Worm (Caenorhabditis elegans) whole organism, L4 larva: ENCODE results near the gene C28C12.1.

Experiments used
- R02D3.7 ChIP-seq: fragments of 150-350 bp; sonication (generic microtip); optimal IDR thresholded peaks from 3 replicates; lab custom pipeline; 2014; ENCODE audit warnings: missing biosample characterization, missing genetic modification characterization
- ama-1 ChIP-seq: fragments of 150-350 bp; optimal IDR thresholded peaks from 2 replicates; lab custom pipeline; 2014; ENCODE audit warnings: inconsistent platforms, mixed read lengths
- hlh-30 ChIP-seq: sonication (generic microtip); optimal IDR thresholded peaks from 2 replicates; lab custom pipeline; 2017; ENCODE audit warnings: antibody characterized with exemption, mild to moderate bottlenecking, missing genetic modification characterization, missing compliant biosample characterization; ENCODE audit not compliant: insufficient read depth
- nhr-11 ChIP-seq: fragments of 150-350 bp; optimal IDR thresholded peaks from 2 replicates; lab custom pipeline; 2014; ENCODE audit warnings: missing biosample characterization, missing genetic modification characterization
- nhr-237 ChIP-seq: sonication (generic microtip); optimal IDR thresholded peaks from 2 replicates; lab custom pipeline; 2017; ENCODE audit warnings: missing biosample characterization, missing genetic modification characterization
- nhr-25 ChIP-seq: sonication (generic microtip); optimal IDR thresholded peaks from 2 replicates; lab custom pipeline; 2017; ENCODE audit warnings: missing genetic modification characterization, mild to moderate bottlenecking, missing compliant biosample characterization, antibody characterized with exemption, moderate library complexity, borderline replicate concordance; ENCODE audit not compliant: insufficient read depth
- sdz-12 ChIP-seq: fragments of 200-800 bp; sonication (Bioruptor generic); optimal IDR thresholded peaks from 2 replicates; lab custom pipeline; 2018; ENCODE audit warnings: mild to moderate bottlenecking, missing genetic modification characterization, missing compliant biosample characterization
- zag-1 ChIP-seq: fragments of 150-350 bp; optimal IDR thresholded peaks from 2 replicates; lab custom pipeline; 2014; ENCODE audit warnings: missing biosample characterization, missing genetic modification characterization
- ztf-11 ChIP-seq: fragments of 150-350 bp; optimal IDR thresholded peaks from 2 replicates; lab custom pipeline; 2014; ENCODE audit warnings: missing biosample characterization, missing genetic modification characterization

ce11 chrIV:8538659-8539173, 37.2 kb downstream of the C28C12.1 start, which contains the start of gene hyl-1:
- TF ChIP-seq zag-1 = no peak
- TF ChIP-seq sdz-12 (GFP tag; lab: Kevin White, UChicago) = no peak
- no peak for TF ChIP-seq ama-1
- no peak for TF ChIP-seq nhr-25 (tag; lab: Kevin White, UChicago)
- TF ChIP-seq R02D3.7 (tag; lab: Kevin White, UChicago) = no peak
- no peak for TF ChIP-seq hlh-30 (tag; lab: Kevin White, UChicago)
- TF ChIP-seq nhr-237 (tag; lab: Kevin White, UChicago) = no peak
- no peak for TF ChIP-seq ztf-11 (tag; lab: Kevin White, UChicago)
- no peak for TF ChIP-seq nhr-11 (tag; lab: Kevin White, UChicago)
